Worm (Caenorhabditis elegans): ENCODE results near the gene Y44A6C.1.

DNA sequence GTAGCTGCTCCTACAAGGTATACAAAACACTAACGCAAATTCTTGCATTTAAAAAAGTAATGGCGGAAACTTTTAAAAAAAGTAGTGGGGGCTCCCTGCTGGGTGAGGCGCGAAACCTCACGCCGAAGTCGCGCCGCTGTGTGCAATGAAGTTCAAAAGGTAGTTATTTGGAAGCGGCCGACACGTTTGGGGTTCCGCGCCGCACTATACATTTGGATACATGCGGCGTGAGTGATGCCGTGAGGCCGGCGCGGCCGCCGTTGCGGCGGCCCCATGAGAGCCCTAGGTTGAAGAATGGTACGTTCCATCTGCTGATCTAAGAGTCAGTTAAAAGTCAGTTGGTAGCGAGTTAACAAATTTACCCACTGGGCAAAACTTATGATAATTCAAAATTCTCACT is 31.9 kb upstream of the Y44A6C.1 start:
- TF ChIP-seq ceh-83 (GFP tag; optimal IDR thresholded peaks at IDR 0.05) (no peak), lsy-2 (tag; optimal IDR thresholded peaks at IDR 0.05) (no peak)

Data from whole organism, mixed stage, embryonic.